Fruit fly (Drosophila melanogaster): Measurements from ENCODE around the gene CG6763.

CG6763 gene

DNA sequence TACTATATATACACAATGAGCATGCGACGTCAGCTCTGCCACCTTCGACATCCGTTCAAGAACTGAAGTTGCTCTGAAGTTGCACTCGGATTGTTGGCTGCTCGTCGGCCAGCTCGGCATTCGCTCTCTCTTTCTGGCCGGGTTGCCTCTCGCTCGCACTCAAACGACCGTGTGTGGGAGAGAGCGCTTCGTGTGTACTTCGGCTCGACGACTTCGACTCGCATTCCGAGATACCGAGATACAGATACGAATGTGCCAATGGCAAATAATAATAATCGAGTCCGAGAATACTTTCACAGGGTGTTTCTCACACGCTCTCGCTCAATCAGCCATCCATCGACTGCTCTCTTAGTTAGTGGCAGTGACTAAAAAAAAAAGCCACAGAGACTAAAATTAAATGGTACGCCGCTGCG is 11.6 kb downstream of the CG6763 start (continued):
- TF ChIP-seq schlank (tag; optimal IDR thresholded peaks at IDR 0.05): no peak
- peak; percentile 34 for TF ChIP-seq CG8089 (GFP tag; optimal IDR thresholded peaks at IDR 0.05)
- peak; percentile 76 for TF ChIP-seq Opbp (GFP tag; IDR thresholded peaks at IDR 0.05; ENCODE audit: partially characterized antibody)
- no peak for TF ChIP-seq CG3726 (GFP tag; IDR thresholded peaks at IDR 0.05)
- no peak for TF ChIP-seq pum (GFP tag; optimal IDR thresholded peaks at IDR 0.05)
- TF ChIP-seq amos (GFP tag; IDR thresholded peaks at IDR 0.05; ENCODE audit: partially characterized antibody): peak; percentile 32; the same call in 1 of the 2 replicates
- no peak for TF ChIP-seq CG11456 (GFP tag; IDR thresholded peaks at IDR 0.05)
- no peak for TF ChIP-seq gem (tag; optimal IDR thresholded peaks at IDR 0.05)
- no peak for TF ChIP-seq bigmax (GFP tag; optimal IDR thresholded peaks at IDR 0.05)
- peak; percentile 38 for TF ChIP-seq PHDP (tag; optimal IDR thresholded peaks at IDR 0.05)
- TF ChIP-seq CG9437 (GFP tag; optimal IDR thresholded peaks at IDR 0.05): no peak
- peak; percentile 63 for TF ChIP-seq CG15479 (GFP tag; optimal IDR thresholded peaks at IDR 0.05)
- TF ChIP-seq Nf-YB (GFP tag; optimal IDR thresholded peaks at IDR 0.05): peak; percentile 97
- no peak for TF ChIP-seq NFAT (GFP tag; IDR thresholded peaks at IDR 0.05)
- no peak for TF ChIP-seq ttk (GFP tag; IDR thresholded peaks at IDR 0.05)
- TF ChIP-seq CG6854 (GFP tag; optimal IDR thresholded peaks at IDR 0.05): peak; percentile 39
- TF ChIP-seq danr (GFP tag; IDR thresholded peaks at IDR 0.05): no peak
- TF ChIP-seq Rx (GFP tag; IDR thresholded peaks at IDR 0.05): no peak
- no peak for TF ChIP-seq pan (optimal IDR thresholded peaks at IDR 0.05)
- TF ChIP-seq pan (GFP tag; optimal IDR thresholded peaks at IDR 0.05 in 1 of 2, IDR thresholded peaks at IDR 0.05 in 1 of 2): peak in 1 of 2 experiments; percentile 48
- no peak for TF ChIP-seq Optix (GFP tag; IDR thresholded peaks at IDR 0.05)
- TF ChIP-seq gsb-n (tag; optimal IDR thresholded peaks at IDR 0.05): peak; percentile 12
- TF ChIP-seq CG10979 (tag; optimal IDR thresholded peaks at IDR 0.05): peak; percentile 42
- TF ChIP-seq so (GFP tag; IDR thresholded peaks at IDR 0.05): no peak; the same call in 2 of the 3 replicates
- TF ChIP-seq CG7963 (GFP tag; IDR thresholded peaks at IDR 0.05; ENCODE audit: partially characterized antibody): no peak
- no peak for TF ChIP-seq az2 (GFP tag; optimal IDR thresholded peaks at IDR 0.05)
- peak; percentile 7 for TF ChIP-seq Hsf (GFP tag; optimal IDR thresholded peaks at IDR 0.05)
- TF ChIP-seq lbe (GFP tag; optimal IDR thresholded peaks at IDR 0.05): peak; percentile 72
- TF ChIP-seq CG8765 (GFP tag; IDR thresholded peaks at IDR 0.05): no peak
- TF ChIP-seq CG3281 (GFP tag; optimal IDR thresholded peaks at IDR 0.05): no peak
- TF ChIP-seq klu (GFP tag; IDR thresholded peaks at IDR 0.05): no peak
- no peak for TF ChIP-seq HHEX (GFP tag; optimal IDR thresholded peaks at IDR 0.05)
- TF ChIP-seq CG1529 (GFP tag; optimal IDR thresholded peaks at IDR 0.05): no peak
- peak; percentile 19 for TF ChIP-seq gcm (GFP tag; optimal IDR thresholded peaks at IDR 0.05)
- peak; percentile 76 for TF ChIP-seq CG10543 (GFP tag; optimal IDR thresholded peaks at IDR 0.05)
- no peak for TF ChIP-seq H2.0 (GFP tag; IDR thresholded peaks at IDR 0.05)
- TF ChIP-seq Atf6 (GFP tag; IDR thresholded peaks at IDR 0.05): no peak
- no peak for TF ChIP-seq CG12236 (GFP tag; optimal IDR thresholded peaks at IDR 0.05)
- no peak for TF ChIP-seq Dref (GFP tag; IDR thresholded peaks at IDR 0.05)
- TF ChIP-seq Eip74EF (GFP tag; optimal IDR thresholded peaks at IDR 0.05): no peak
- no peak; the same call in 2 of the 3 replicates for TF ChIP-seq mld (GFP tag; IDR thresholded peaks at IDR 0.05; ENCODE audit: partially characterized antibody)
- TF ChIP-seq CG8944 (GFP tag; optimal IDR thresholded peaks at IDR 0.05): no peak
- TF ChIP-seq wor (GFP tag; IDR thresholded peaks at IDR 0.05): no peak
- no peak for TF ChIP-seq fd3F (GFP tag; optimal IDR thresholded peaks at IDR 0.05)
- TF ChIP-seq dati (GFP tag; IDR thresholded peaks at IDR 0.05): no peak
- TF ChIP-seq Atf3 (GFP tag; optimal IDR thresholded peaks at IDR 0.05): no peak
- TF ChIP-seq CG10366 (GFP tag; IDR thresholded peaks at IDR 0.05): no peak
- peak; percentile 25 for TF ChIP-seq trem (tag; optimal IDR thresholded peaks at IDR 0.05)
- no peak for TF ChIP-seq zen (tag; optimal IDR thresholded peaks at IDR 0.05)
- peak; percentile 9 for TF ChIP-seq Blimp-1 (GFP tag; optimal IDR thresholded peaks at IDR 0.05)
- no peak for TF ChIP-seq cad (GFP tag; optimal IDR thresholded peaks at IDR 0.05)
- TF ChIP-seq CG12104 (GFP tag; optimal IDR thresholded peaks at IDR 0.05): no peak

Measured in whole organism, embryonic.